Worm (Caenorhabditis elegans): ENCODE data around the gene Y52E8A.3.

The Y52E8A.3 gene

DNA sequence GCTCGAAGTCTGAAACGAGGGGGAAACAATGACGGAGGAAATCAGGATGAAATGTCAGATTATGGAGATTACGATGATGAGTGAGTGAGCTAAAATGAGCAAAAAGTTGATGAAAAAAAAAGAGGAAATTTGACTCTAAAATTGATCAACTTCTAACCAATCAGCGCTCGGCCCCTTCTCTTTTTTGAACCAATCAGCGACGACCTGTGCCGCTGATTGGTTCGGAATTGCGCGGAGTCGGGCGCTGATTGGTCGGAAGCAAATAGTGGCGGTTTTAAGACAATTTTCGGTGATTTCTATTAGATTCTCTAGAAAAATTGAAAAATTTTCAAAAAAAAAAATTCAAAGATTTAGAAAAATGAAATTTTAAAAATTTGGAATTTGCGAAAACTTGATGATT is 31.0 kb upstream of the Y52E8A.3 start:
- no peak for TF ChIP-seq swsn-7 (tag; optimal IDR thresholded peaks at IDR 0.05)
- TF ChIP-seq nhr-71 (tag; optimal IDR thresholded peaks at IDR 0.05), result no peak
- no peak for TF ChIP-seq nhr-47 (tag; optimal IDR thresholded peaks at IDR 0.05)
- no peak for TF ChIP-seq isw-1 (GFP tag; IDR thresholded peaks at IDR 0.05)
- TF ChIP-seq ztf-4 (tag; optimal IDR thresholded peaks at IDR 0.05), result no peak
- no peak for TF ChIP-seq fos-1 (tag; optimal IDR thresholded peaks at IDR 0.05)
- no peak for TF ChIP-seq lin-13 (GFP tag; optimal IDR thresholded peaks at IDR 0.05)
- TF ChIP-seq ets-5 (GFP tag; IDR thresholded peaks at IDR 0.05), result no peak
- no peak for TF ChIP-seq ceh-82 (tag; optimal IDR thresholded peaks at IDR 0.05)
- TF ChIP-seq aly-2 (tag; optimal IDR thresholded peaks at IDR 0.05), result no peak
- no peak for TF ChIP-seq snu-23 (GFP tag; optimal IDR thresholded peaks at IDR 0.05)
- TF ChIP-seq nhr-237 (tag; optimal IDR thresholded peaks at IDR 0.05), result no peak

DNA sequence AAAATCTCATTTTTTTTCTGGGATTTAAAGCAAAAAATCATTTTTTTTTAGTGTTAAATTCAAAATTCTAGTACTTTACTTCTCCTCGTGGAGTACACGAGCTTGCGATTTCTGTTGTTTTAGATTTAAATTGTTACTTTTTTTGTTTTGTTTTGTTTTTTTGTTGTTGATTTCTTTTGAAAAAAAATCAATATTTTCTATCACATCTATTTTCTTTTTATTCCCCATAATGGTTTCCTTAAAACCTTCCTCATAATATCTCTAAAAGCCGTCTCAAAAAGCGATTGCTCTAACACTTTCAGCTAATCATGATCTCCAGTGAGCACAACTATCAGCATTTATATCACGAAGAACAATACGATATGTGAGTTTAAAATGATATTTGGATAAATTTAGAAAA is 27.7 kb upstream of the Y52E8A.3 start, which contains the start of gene madf-3:
Gene madf-3, plus strand, starts transcription at position 301 of the 400 bp plus-strand sequence.
- TF ChIP-seq Y116A8C.19 (tag; optimal IDR thresholded peaks at IDR 0.05; ENCODE audit: borderline replicate concordance), result no peak
- no peak for TF ChIP-seq ces-1 (GFP tag; optimal IDR thresholded peaks at IDR 0.05)
- TF ChIP-seq lin-39 (tag; optimal IDR thresholded peaks at IDR 0.05), result no peak
- TF ChIP-seq mab-9 (GFP tag; IDR thresholded peaks at IDR 0.05), result no peak
- no peak for TF ChIP-seq fkh-8 (tag; optimal IDR thresholded peaks at IDR 0.05)
- no peak for TF ChIP-seq blmp-1 (tag; optimal IDR thresholded peaks at IDR 0.05)
- TF ChIP-seq ama-1 (optimal IDR thresholded peaks at IDR 0.05), result no peak

DNA sequence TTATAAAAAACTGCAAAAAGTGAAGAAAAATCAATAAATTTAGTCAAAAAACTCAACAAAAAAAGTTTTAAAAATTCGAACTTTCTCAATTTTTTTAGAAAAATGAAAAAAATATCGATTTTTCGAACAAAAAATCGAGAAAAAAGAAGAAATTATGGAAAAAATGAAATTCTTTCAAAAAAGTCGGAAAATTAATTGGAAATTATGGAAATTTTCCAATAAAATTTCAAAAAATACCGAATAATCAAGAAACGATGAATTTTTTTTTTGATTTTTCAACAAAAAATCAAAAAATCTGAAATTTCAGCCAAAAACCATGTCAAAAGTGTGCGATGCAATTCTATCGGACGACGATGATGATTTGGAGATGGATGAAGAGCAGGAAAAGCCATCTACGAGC is 21.9 kb upstream of the Y52E8A.3 start, which contains the start of gene H20J04.4:
Gene H20J04.4, plus strand, starts transcription at position 301 of the 400 bp plus-strand sequence.
- no peak for TF ChIP-seq nhr-84 (tag; optimal IDR thresholded peaks at IDR 0.05)
- no peak for TF ChIP-seq egl-13 (tag; optimal IDR thresholded peaks at IDR 0.05)
- no peak for TF ChIP-seq swsn-7 (tag; optimal IDR thresholded peaks at IDR 0.05)
- TF ChIP-seq lin-15B (tag; optimal IDR thresholded peaks at IDR 0.05), result no peak
- no peak for TF ChIP-seq alr-1 (tag; optimal IDR thresholded peaks at IDR 0.05; ENCODE audit: borderline replicate concordance)
- no peak for TF ChIP-seq nhr-71 (tag; optimal IDR thresholded peaks at IDR 0.05)
- TF ChIP-seq tlp-1 (tag; optimal IDR thresholded peaks at IDR 0.05), result no peak
- TF ChIP-seq lsy-2 (tag; optimal IDR thresholded peaks at IDR 0.05), result no peak
- no peak for TF ChIP-seq unc-86 (tag; optimal IDR thresholded peaks at IDR 0.05)
- TF ChIP-seq mdl-1 (tag; optimal IDR thresholded peaks at IDR 0.05), result no peak
- no peak for TF ChIP-seq nhr-76 (tag; optimal IDR thresholded peaks at IDR 0.05)
- no peak for TF ChIP-seq lir-3 (tag; optimal IDR thresholded peaks at IDR 0.05; ENCODE audit: poor library complexity)
- TF ChIP-seq fkh-8 (tag; optimal IDR thresholded peaks at IDR 0.05), result no peak
- no peak for TF ChIP-seq egl-27 (tag; optimal IDR thresholded peaks at IDR 0.05)
- no peak for TF ChIP-seq tbx-2 (tag; optimal IDR thresholded peaks at IDR 0.05)

DNA sequence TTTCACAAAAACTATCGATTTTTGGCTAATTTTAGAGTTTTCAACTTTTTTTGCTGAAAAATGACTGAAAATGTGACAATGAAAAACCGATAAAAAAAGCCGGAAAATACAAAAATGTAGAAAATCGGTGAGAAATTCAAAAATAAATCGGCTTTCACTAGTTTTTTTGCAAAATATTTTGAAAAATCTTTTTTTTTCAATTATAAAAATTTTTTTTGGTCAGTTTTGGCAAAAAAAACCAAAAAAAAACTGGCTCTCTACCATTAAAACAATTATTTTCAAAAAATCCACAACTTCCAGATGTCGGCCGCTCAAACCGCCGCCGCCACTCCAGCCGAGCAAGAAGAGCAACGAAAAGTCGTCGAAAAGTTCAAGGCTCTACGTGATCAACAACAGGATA is 19.6 kb upstream of the Y52E8A.3 start, which contains the start of gene pfd-2:
Gene pfd-2, plus strand, starts transcription at position 301 of the 400 bp plus-strand sequence.
- no peak for TF ChIP-seq nhr-237 (tag; optimal IDR thresholded peaks at IDR 0.05)
- no peak for TF ChIP-seq nhr-85 (tag)
- no peak for TF ChIP-seq fkh-10 (GFP tag; optimal IDR thresholded peaks at IDR 0.05)
- no peak for TF ChIP-seq sox-4 (tag; optimal IDR thresholded peaks at IDR 0.05)
- no peak for TF ChIP-seq lin-39 (tag; optimal IDR thresholded peaks at IDR 0.05)
- no peak for TF ChIP-seq C04F5.9 (tag; optimal IDR thresholded peaks at IDR 0.05)

DNA sequence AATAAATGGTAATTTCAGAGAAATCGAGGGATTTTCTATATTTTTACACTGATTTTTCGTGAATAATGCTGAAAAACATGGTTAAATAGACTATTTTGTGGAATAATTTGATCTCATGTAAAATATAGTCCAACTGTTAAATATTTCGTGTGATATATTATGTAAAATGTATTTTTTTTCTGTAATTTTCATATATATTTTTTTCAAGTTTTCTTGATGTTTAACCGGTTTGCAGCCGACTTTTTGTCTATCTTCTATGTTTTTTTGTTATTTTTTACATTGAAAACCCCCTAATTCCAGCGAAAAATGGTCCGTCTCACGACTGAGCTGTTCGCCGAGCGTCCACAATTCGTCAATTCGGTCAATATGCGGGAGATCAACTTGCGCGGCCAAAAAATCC is 17.3 kb upstream of the Y52E8A.3 start, which contains the start of gene mog-2:
Gene mog-2, plus strand, starts transcription at position 301 of the 400 bp plus-strand sequence.
- TF ChIP-seq efl-1 (optimal IDR thresholded peaks at IDR 0.05) (no peak), efl-1 (GFP tag; optimal IDR thresholded peaks at IDR 0.05 in 1 of 2) (peak in 1 of 2 experiments; percentile 21), grh-1 (GFP tag; IDR thresholded peaks at IDR 0.05) (no peak)

Data from whole organism, L1 larva.